Worm (Caenorhabditis elegans) whole organism, young adult: ENCODE results near the gene Y57G11C.22.
A peak's percentile ranks its signal among the peaks of the same experiment; 100 is the strongest.

ENCODE experiments used
- F49E8.2 ChIP-seq: sonication (generic microtip); optimal IDR thresholded peaks from 3 replicates; lab custom pipeline; 2017; ENCODE audit warnings: missing genetic modification characterization, mild to moderate bottlenecking, missing compliant biosample characterization, antibody characterized with exemption, moderate library complexity; ENCODE audit not compliant: insufficient read depth
- T07F8.4 ChIP-seq: sonication (generic microtip); optimal IDR thresholded peaks from 2 replicates; lab custom pipeline; 2016; ENCODE audit warnings: mild to moderate bottlenecking, missing genetic modification characterization, moderate library complexity, missing compliant biosample characterization
- bed-1 ChIP-seq: fragments of 200-800 bp; sonication (Bioruptor generic); IDR thresholded peaks from 2 replicates; pipeline ENCODE4 v1.3.6; 2022; ENCODE audit warnings: missing genetic modification reagents, missing genetic modification characterization, missing compliant biosample characterization
- hmg-1.2 ChIP-seq: fragments of 200-800 bp; sonication (Bioruptor generic); IDR thresholded peaks from 2 replicates; pipeline ENCODE4 v1.3.6; 2022; ENCODE audit warnings: missing genetic modification reagents, missing genetic modification characterization, missing compliant biosample characterization
- madf-8 ChIP-seq: fragments of 200-800 bp; sonication (Bioruptor generic); conservative IDR thresholded peaks from 2 replicates; pipeline ENCODE4 v1.3.6; 2022; ENCODE audit warnings: missing genetic modification reagents, missing genetic modification characterization, missing compliant biosample characterization
- tbp1 ChIP-seq: fragments of 200-800 bp; sonication (Bioruptor generic); optimal IDR thresholded peaks from 2 replicates; lab custom pipeline; 2018; ENCODE audit warnings: mild to moderate bottlenecking, missing genetic modification characterization, missing compliant biosample characterization

ce11 chrIV:14799186-14799585 lies 37.8 kb upstream of the Y57G11C.22 start, which contains the start of gene Y57G11C.14:
- TF ChIP-seq madf-8: no peak
- no peak for TF ChIP-seq bed-1 (GFP tag; lab: Robert Waterston, UW)
- TF ChIP-seq F49E8.2 (tag; lab: Kevin White, UChicago): no peak
- TF ChIP-seq tbp1: no peak
- 0 out of 2 replicates have a peak, but pooled peaks have one; percentile 28 for TF ChIP-seq hmg-1.2 (GFP tag; lab: Robert Waterston, UW)
- TF ChIP-seq T07F8.4 (tag; lab: Kevin White, UChicago): no peak
